Worm (Caenorhabditis elegans) whole organism, L3 larva: ENCODE results near the gene acr-12.

ENCODE experiments used
- ama-1 ChIP-seq: fragments of 150-350 bp; optimal IDR thresholded peaks from 2 replicates; lab custom pipeline; 2018
- ceh-28 ChIP-seq: fragments of 150-350 bp; optimal IDR thresholded peaks from 2 replicates; lab custom pipeline; 2014; ENCODE audit warnings: missing biosample characterization, missing genetic modification reagents, missing genetic modification characterization
- elt-2 ChIP-seq: sonication (generic microtip); optimal IDR thresholded peaks from 2 replicates; lab custom pipeline; 2016; ENCODE audit warnings: missing genetic modification reagents, mild to moderate bottlenecking, missing genetic modification characterization, missing compliant biosample characterization
- nfya-1 ChIP-seq: sonication (generic microtip); optimal IDR thresholded peaks from 2 replicates; lab custom pipeline; 2017; ENCODE audit warnings: missing genetic modification characterization, mild to moderate bottlenecking, missing compliant biosample characterization, antibody characterized with exemption, moderate library complexity; ENCODE audit not compliant: insufficient read depth
- nhr-11 ChIP-seq: fragments of 150-350 bp; optimal IDR thresholded peaks from 2 replicates; lab custom pipeline; 2014; ENCODE audit warnings: missing biosample characterization, missing genetic modification characterization
- nhr-237 ChIP-seq: fragments of 150-350 bp; optimal IDR thresholded peaks from 2 replicates; lab custom pipeline; 2014; ENCODE audit warnings: missing biosample characterization, missing genetic modification characterization
- nhr-76 ChIP-seq: fragments of 150-350 bp; sonication (generic microtip); optimal IDR thresholded peaks from 5 replicates; lab custom pipeline; 2014; ENCODE audit warnings: missing biosample characterization, missing genetic modification characterization
- nhr-77 ChIP-seq: fragments of 150-350 bp; optimal IDR thresholded peaks from 2 replicates; lab custom pipeline; 2014; ENCODE audit warnings: missing biosample characterization, missing genetic modification characterization
- pqm-1 ChIP-seq: fragments of 150-350 bp; optimal IDR thresholded peaks from 2 replicates; lab custom pipeline; 2017; ENCODE audit warnings: missing biosample characterization, missing genetic modification characterization, inconsistent platforms
- snpc-4 ChIP-seq: fragments of 150-350 bp; optimal IDR thresholded peaks from 2 replicates; lab custom pipeline; 2014; ENCODE audit warnings: missing biosample characterization, missing genetic modification characterization
- unc-62 ChIP-seq: fragments of 150-350 bp; sonication (generic microtip); optimal IDR thresholded peaks from 4 replicates; lab custom pipeline; 2014; ENCODE audit warnings: missing biosample characterization, missing genetic modification reagents, missing genetic modification characterization
- zag-1 ChIP-seq: fragments of 150-350 bp; optimal IDR thresholded peaks from 2 replicates; lab custom pipeline; 2014; ENCODE audit warnings: missing biosample characterization, missing genetic modification characterization

ce11 chrX:13581820-13582219, 49.2 kb downstream of the acr-12 start, which contains the start of gene F54B11.10:
- no peak for TF ChIP-seq nhr-77
- TF ChIP-seq nhr-237 (tag; lab: Kevin White, UChicago), result no peak
- no peak for TF ChIP-seq zag-1 (tag; lab: Kevin White, UChicago)
- no peak for TF ChIP-seq unc-62 (GFP tag; lab: Kevin White, UChicago)
- no peak for TF ChIP-seq nhr-11 (tag; lab: Kevin White, UChicago)
- no peak for TF ChIP-seq pqm-1 (tag; lab: Kevin White, UChicago)
- no peak for TF ChIP-seq nfya-1
- TF ChIP-seq elt-2 (tag; lab: Kevin White, UChicago), result no peak
- no peak for TF ChIP-seq ama-1
- no peak for TF ChIP-seq ceh-28
- TF ChIP-seq snpc-4, result no peak
- no peak for TF ChIP-seq nhr-76 (tag; lab: Kevin White, UChicago)
